Fruit fly (Drosophila melanogaster) whole organism, larva: Measurements from ENCODE around the gene tmod.

Experiments
- noc ChIP-seq: fragments of 200-800 bp; sonication (Bioruptor generic); optimal IDR thresholded peaks from 3 replicates; lab custom pipeline; 2019; ENCODE audit warnings: missing biosample characterization, mild to moderate bottlenecking, missing genetic modification characterization, moderate library complexity

The tmod gene

dm6 chr3R:30603881-30604280 lies 71.5 kb downstream of the tmod start, which contains the start of gene PH4alphaNE3:
Gene PH4alphaNE3 (plus strand): TSS chr3R:30604181.
- TF ChIP-seq noc (tag; lab: Kevin White, UChicago): no peak

DNA sequence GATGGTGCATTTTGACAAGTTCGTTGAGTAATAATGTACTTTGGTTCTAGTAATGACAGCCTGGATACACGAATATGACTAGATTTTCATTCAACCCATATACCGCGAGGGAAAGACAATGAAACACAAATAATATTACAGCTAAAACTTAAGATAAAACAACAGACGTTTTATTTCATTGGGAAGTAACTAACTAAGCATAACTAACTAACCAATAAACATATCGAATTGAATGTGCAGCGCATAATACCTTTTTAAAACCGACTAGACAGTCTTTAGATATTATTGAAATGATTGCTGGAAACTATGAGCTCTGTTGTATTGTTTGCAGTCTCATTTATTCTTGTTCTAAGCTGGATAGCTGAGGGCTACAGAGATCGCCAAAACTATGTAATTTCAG lies 73.5 kb downstream of the tmod start, which contains the start of gene CG31016:
CG31016 (plus strand) TSS at position 301 of the 400 bp plus-strand sequence.
- no peak for TF ChIP-seq noc (tag; lab: Kevin White, UChicago)

DNA sequence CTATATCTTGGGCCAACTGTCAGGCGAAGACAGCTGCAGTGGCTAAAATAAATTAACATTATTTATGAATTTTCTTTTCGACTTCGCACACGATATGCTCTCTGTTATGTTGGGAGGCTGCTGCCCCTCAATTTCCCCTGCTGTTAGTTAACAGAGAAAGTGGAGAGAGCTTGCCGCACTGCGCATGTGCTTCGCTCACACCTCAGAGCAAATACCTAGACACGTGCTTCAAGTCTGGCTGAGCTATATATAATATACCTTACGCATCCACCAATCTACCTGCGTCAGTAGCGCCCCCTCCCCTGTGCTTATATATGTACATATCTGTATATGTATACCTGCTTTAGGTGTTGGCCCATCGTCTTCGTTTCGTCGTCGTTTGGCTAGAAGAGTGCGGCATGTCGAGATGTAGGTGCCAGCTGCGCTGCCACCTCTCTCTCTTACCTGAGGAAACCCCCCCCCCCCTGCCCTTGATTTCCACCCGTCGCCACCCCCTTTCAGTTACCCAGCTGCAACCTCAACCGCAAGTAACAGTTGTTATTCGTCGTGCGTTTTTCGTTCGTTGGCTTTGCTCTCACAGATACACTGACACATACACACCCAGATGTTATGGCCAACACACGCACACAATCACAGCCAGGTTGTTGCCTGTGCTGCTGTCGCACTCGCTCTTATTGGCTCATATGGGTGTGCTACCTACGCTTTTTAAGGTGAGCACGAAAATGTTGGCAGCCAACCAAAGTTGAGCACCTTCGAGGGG lies 83.9 kb downstream of the tmod start:
- TF ChIP-seq noc (tag; lab: Kevin White, UChicago): no peak

- TF ChIP-seq noc (tag; lab: Kevin White, UChicago): no peak
Observed at dm6 chr3R:30617457-30617856, 85.0 kb downstream of the tmod start.

DNA sequence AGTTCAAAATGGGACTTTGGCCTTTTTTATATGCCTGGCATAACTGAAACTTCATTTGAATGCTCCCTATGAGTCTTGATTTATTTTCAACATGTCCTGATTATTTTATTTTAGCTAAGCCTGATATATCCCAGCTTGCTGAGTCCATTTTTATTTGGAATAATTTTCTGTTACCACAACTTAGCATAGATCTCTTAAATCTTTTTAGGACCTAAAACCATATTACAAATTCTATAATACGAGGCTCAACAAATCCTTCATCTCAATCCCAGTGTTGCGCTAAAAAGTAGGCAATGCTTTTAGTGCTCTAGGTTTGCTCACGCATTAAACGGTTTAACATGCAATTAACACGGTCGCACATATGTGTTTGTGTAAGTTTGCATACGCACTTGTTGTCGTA lies 89.4 kb downstream of the tmod start, which contains the start of gene CG44954:
CG44954 (minus strand) TSS at position 101 of the 400 bp plus-strand sequence.
- TF ChIP-seq noc (tag; lab: Kevin White, UChicago): no peak
